Worm (Caenorhabditis elegans) whole organism, young adult: ENCODE measurements around the gene F47B8.4.

ENCODE experiments used
- B0336.3 ChIP-seq: fragments of 200-800 bp; sonication (Bioruptor generic); IDR thresholded peaks from 2 replicates; pipeline ENCODE4 v1.3.6; 2022; ENCODE audit warnings: missing genetic modification characterization, missing compliant biosample characterization
- D2030.7 ChIP-seq: fragments of 200-800 bp; sonication (Bioruptor generic); IDR thresholded peaks from 2 replicates; pipeline ENCODE4 v1.3.6; 2022; ENCODE audit warnings: missing genetic modification reagents, missing genetic modification characterization, missing compliant biosample characterization
- F52B5.7 ChIP-seq: sonication (generic microtip); optimal IDR thresholded peaks from 2 replicates; lab custom pipeline; 2016; ENCODE audit warnings: mild to moderate bottlenecking, missing genetic modification characterization, missing compliant biosample characterization
- F55B11.4 ChIP-seq: sonication (generic microtip); optimal IDR thresholded peaks from 2 replicates; lab custom pipeline; 2016; ENCODE audit warnings: missing compliant biosample characterization, missing genetic modification characterization, borderline replicate concordance; ENCODE audit not compliant: insufficient read depth
- F57A8.1 ChIP-seq: fragments of 200-800 bp; sonication (Bioruptor generic); optimal IDR thresholded peaks from 2 replicates; lab custom pipeline; 2018; ENCODE audit warnings: mild to moderate bottlenecking, missing genetic modification characterization, moderate library complexity, missing compliant biosample characterization
- K11D2.4 ChIP-seq: fragments of 200-800 bp; sonication (Bioruptor generic); IDR thresholded peaks from 2 replicates; pipeline ENCODE4 v1.3.6; 2022; ENCODE audit warnings: missing genetic modification reagents, missing genetic modification characterization, missing compliant biosample characterization
- K12H6.12 ChIP-seq: fragments of 200-800 bp; sonication (Bioruptor generic); optimal IDR thresholded peaks from 2 replicates; lab custom pipeline; 2018; ENCODE audit warnings: mild to moderate bottlenecking, missing genetic modification characterization, missing compliant biosample characterization
- Y53G8AR.9 ChIP-seq: fragments of 200-800 bp; sonication (Bioruptor generic); conservative IDR thresholded peaks from 2 replicates; pipeline ENCODE4 v1.3.6; 2022; ENCODE audit warnings: missing genetic modification reagents, missing genetic modification characterization, missing compliant biosample characterization
- Y67H2A.10 ChIP-seq: fragments of 200-800 bp; sonication (Bioruptor generic); conservative IDR thresholded peaks from 2 replicates; pipeline ENCODE4 v1.3.6; 2022; ENCODE audit warnings: missing genetic modification reagents, missing genetic modification characterization, missing compliant biosample characterization
- Y79H2A.3 ChIP-seq: fragments of 200-800 bp; sonication (Bioruptor generic); conservative IDR thresholded peaks from 2 replicates; pipeline ENCODE4 v1.3.6; 2022; ENCODE audit warnings: missing genetic modification reagents, missing genetic modification characterization, missing compliant biosample characterization
- akir-1 ChIP-seq: fragments of 200-800 bp; sonication (Bioruptor generic); optimal IDR thresholded peaks from 2 replicates; lab custom pipeline; 2018; ENCODE audit warnings: mild to moderate bottlenecking, missing genetic modification characterization, moderate library complexity, missing compliant biosample characterization
- aptf-3 ChIP-seq: fragments of 200-800 bp; sonication (Bioruptor generic); IDR thresholded peaks from 2 replicates; pipeline ENCODE4 v1.3.6; 2022; ENCODE audit warnings: missing genetic modification characterization, missing compliant biosample characterization
- atf-7 ChIP-seq: sonication (generic microtip); optimal IDR thresholded peaks from 2 replicates; lab custom pipeline; 2017; ENCODE audit warnings: mild to moderate bottlenecking, missing genetic modification characterization, missing compliant biosample characterization
- attf-5 ChIP-seq: fragments of 200-800 bp; sonication (Bioruptor generic); optimal IDR thresholded peaks from 2 replicates; lab custom pipeline; 2018; ENCODE audit warnings: mild to moderate bottlenecking, missing genetic modification characterization, missing compliant biosample characterization
- bed-1 ChIP-seq: fragments of 200-800 bp; sonication (Bioruptor generic); IDR thresholded peaks from 2 replicates; pipeline ENCODE4 v1.3.6; 2022; ENCODE audit warnings: missing genetic modification reagents, missing genetic modification characterization, missing compliant biosample characterization
- bed-2 ChIP-seq: fragments of 200-800 bp; sonication (Bioruptor generic); IDR thresholded peaks from 2 replicates; pipeline ENCODE4 v1.3.6; 2022; ENCODE audit warnings: missing genetic modification reagents, missing genetic modification characterization, missing compliant biosample characterization
- ccch-3 ChIP-seq: fragments of 200-800 bp; sonication (Bioruptor generic); optimal IDR thresholded peaks from 2 replicates; lab custom pipeline; 2018; ENCODE audit warnings: mild to moderate bottlenecking, missing genetic modification characterization, missing compliant biosample characterization
- cebp-2 ChIP-seq: fragments of 200-800 bp; sonication (Bioruptor generic); IDR thresholded peaks from 2 replicates; pipeline ENCODE4 v1.3.6; 2022; ENCODE audit warnings: missing genetic modification characterization, missing compliant biosample characterization
- ceh-58 ChIP-seq: fragments of 200-800 bp; sonication (Bioruptor generic); IDR thresholded peaks from 2 replicates; pipeline ENCODE4 v1.3.6; 2022; ENCODE audit warnings: missing genetic modification characterization, missing compliant biosample characterization
- dpl-1 ChIP-seq: fragments of 150-350 bp; optimal IDR thresholded peaks from 2 replicates; lab custom pipeline; 2014; ENCODE audit warnings: missing biosample characterization, missing genetic modification reagents, missing genetic modification characterization
- efl-1 ChIP-seq: fragments of 150-350 bp; optimal IDR thresholded peaks from 2 replicates; lab custom pipeline; 2014; ENCODE audit warnings: missing biosample characterization, missing genetic modification reagents, missing genetic modification characterization
- egl-44 ChIP-seq: fragments of 200-800 bp; sonication (Bioruptor generic); IDR thresholded peaks from 2 replicates; pipeline ENCODE4 v1.3.6; 2022; ENCODE audit warnings: missing genetic modification reagents, missing genetic modification characterization, missing compliant biosample characterization
- ekl-4 ChIP-seq: fragments of 200-800 bp; sonication (Bioruptor generic); IDR thresholded peaks from 2 replicates; pipeline ENCODE4 v1.3.6; 2022; ENCODE audit warnings: missing genetic modification reagents, missing genetic modification characterization, missing compliant biosample characterization
- ets-4 ChIP-seq: fragments of 200-800 bp; sonication (Bioruptor generic); optimal IDR thresholded peaks from 2 replicates; lab custom pipeline; 2018; ENCODE audit warnings: mild to moderate bottlenecking, missing genetic modification characterization, missing compliant biosample characterization
- gei-17 ChIP-seq: fragments of 200-800 bp; sonication (Bioruptor generic); optimal IDR thresholded peaks from 2 replicates; lab custom pipeline; 2018; ENCODE audit warnings: mild to moderate bottlenecking, missing genetic modification characterization, missing compliant biosample characterization
- him-1 ChIP-seq: sonication (generic microtip); optimal IDR thresholded peaks from 2 replicates; lab custom pipeline; 2016; ENCODE audit warnings: missing genotype, missing genetic modification reagents, missing genetic modification characterization, missing compliant biosample characterization
- hmg-1.2 ChIP-seq: fragments of 200-800 bp; sonication (Bioruptor generic); IDR thresholded peaks from 2 replicates; pipeline ENCODE4 v1.3.6; 2022; ENCODE audit warnings: missing genetic modification reagents, missing genetic modification characterization, missing compliant biosample characterization
- hmg-20 ChIP-seq: fragments of 200-800 bp; sonication (Bioruptor generic); IDR thresholded peaks from 2 replicates; pipeline ENCODE4 v1.3.6; 2022; ENCODE audit warnings: missing genetic modification reagents, missing genetic modification characterization, missing compliant biosample characterization
- hsf-1 ChIP-seq: fragments of 200-800 bp; sonication (Bioruptor generic); IDR thresholded peaks from 2 replicates; pipeline ENCODE4 v1.3.6; 2022; ENCODE audit warnings: missing genetic modification reagents, missing genetic modification characterization, missing compliant biosample characterization
- lag-1 ChIP-seq: fragments of 200-800 bp; sonication (Bioruptor generic); IDR thresholded peaks from 2 replicates; pipeline ENCODE4 v1.3.6; 2022; ENCODE audit warnings: missing genetic modification reagents, missing genetic modification characterization, missing compliant biosample characterization
- let-526 ChIP-seq: fragments of 200-800 bp; sonication (Bioruptor generic); IDR thresholded peaks from 2 replicates; pipeline ENCODE4 v1.3.6; 2022; ENCODE audit warnings: missing genetic modification reagents, missing genetic modification characterization, missing compliant biosample characterization
- let-607 ChIP-seq, 2 experiments: fragments of 200-800 bp in 1 of 2; sonication (Bioruptor generic) in 1 of 2; sonication (generic microtip) in 1 of 2; optimal IDR thresholded peaks; 2 replicates each; lab custom pipeline; 2016 to 2018; ENCODE audit warnings: mild to moderate bottlenecking in 2 of 2, missing compliant biosample characterization in 2 of 2, missing genetic modification characterization in 2 of 2, moderate library complexity in 2 of 2, missing genotype in 1 of 2
- lin-26 ChIP-seq: fragments of 200-800 bp; sonication (Bioruptor generic); IDR thresholded peaks from 2 replicates; pipeline ENCODE4 v1.3.6; 2022; ENCODE audit warnings: missing genetic modification reagents, missing genetic modification characterization, missing compliant biosample characterization
- lin-40 ChIP-seq: sonication (generic microtip); optimal IDR thresholded peaks from 2 replicates; lab custom pipeline; 2016; ENCODE audit warnings: missing genetic modification characterization, mild to moderate bottlenecking, missing compliant biosample characterization, missing genotype, missing genetic modification reagents
- lir-1 ChIP-seq: fragments of 200-800 bp; sonication (Bioruptor generic); conservative IDR thresholded peaks from 2 replicates; pipeline ENCODE4 v1.3.6; 2022; ENCODE audit warnings: missing genetic modification reagents, missing genetic modification characterization, missing compliant biosample characterization
- madf-8 ChIP-seq: fragments of 200-800 bp; sonication (Bioruptor generic); conservative IDR thresholded peaks from 2 replicates; pipeline ENCODE4 v1.3.6; 2022; ENCODE audit warnings: missing genetic modification reagents, missing genetic modification characterization, missing compliant biosample characterization
- mcd-1 ChIP-seq: fragments of 200-800 bp; sonication (Bioruptor generic); IDR thresholded peaks from 2 replicates; pipeline ENCODE4 v1.3.6; 2022; ENCODE audit warnings: missing genetic modification reagents, missing genetic modification characterization, missing compliant biosample characterization
- nhr-80 ChIP-seq: sonication (generic microtip); optimal IDR thresholded peaks from 2 replicates; lab custom pipeline; 2016; ENCODE audit warnings: missing genetic modification characterization, missing compliant biosample characterization
- pbrm-1 ChIP-seq: fragments of 200-800 bp; sonication (Bioruptor generic); IDR thresholded peaks from 2 replicates; pipeline ENCODE4 v1.3.6; 2022; ENCODE audit warnings: missing genetic modification reagents, missing genetic modification characterization, missing compliant biosample characterization
- sdz-38 ChIP-seq: sonication (generic microtip); optimal IDR thresholded peaks from 2 replicates; lab custom pipeline; 2016; ENCODE audit warnings: missing genotype, missing genetic modification characterization, missing compliant biosample characterization
- snpc-3.4 ChIP-seq: sonication (generic microtip); optimal IDR thresholded peaks from 2 replicates; lab custom pipeline; 2017; ENCODE audit warnings: missing genetic modification characterization, mild to moderate bottlenecking, missing compliant biosample characterization, antibody characterized with exemption, moderate library complexity, missing genotype, missing genetic modification reagents
- tbp1 ChIP-seq: fragments of 200-800 bp; sonication (Bioruptor generic); optimal IDR thresholded peaks from 2 replicates; lab custom pipeline; 2018; ENCODE audit warnings: mild to moderate bottlenecking, missing genetic modification characterization, missing compliant biosample characterization
- unc-62 ChIP-seq: fragments of 150-350 bp; optimal IDR thresholded peaks from 2 replicates; lab custom pipeline; 2014; ENCODE audit warnings: missing biosample characterization, missing genetic modification reagents, missing genetic modification characterization
- zim-3 ChIP-seq: sonication (generic microtip); optimal IDR thresholded peaks from 2 replicates; lab custom pipeline; 2017; ENCODE audit warnings: mild to moderate bottlenecking, missing genetic modification characterization, moderate library complexity, missing compliant biosample characterization
- ztf-18 ChIP-seq: sonication (generic microtip); optimal IDR thresholded peaks from 2 replicates; lab custom pipeline; 2016; ENCODE audit warnings: missing genotype, mild to moderate bottlenecking, missing genetic modification characterization, missing compliant biosample characterization
- ztf-22 ChIP-seq: fragments of 200-800 bp; sonication (Bioruptor generic); optimal IDR thresholded peaks from 2 replicates; lab custom pipeline; 2018; ENCODE audit warnings: mild to moderate bottlenecking, missing genetic modification characterization, moderate library complexity, missing compliant biosample characterization
- ztf-26 ChIP-seq: sonication (generic microtip); optimal IDR thresholded peaks from 2 replicates; lab custom pipeline; 2017; ENCODE audit warnings: missing genetic modification characterization, missing compliant biosample characterization
- ztf-3 ChIP-seq: fragments of 200-800 bp; sonication (Bioruptor generic); optimal IDR thresholded peaks from 2 replicates; lab custom pipeline; 2018; ENCODE audit warnings: mild to moderate bottlenecking, missing genetic modification characterization, missing compliant biosample characterization
- ztf-6 ChIP-seq: fragments of 200-800 bp; sonication (Bioruptor generic); IDR thresholded peaks from 2 replicates; pipeline ENCODE4 v1.3.6; 2022; ENCODE audit warnings: missing genetic modification reagents, missing genetic modification characterization, missing compliant biosample characterization

The F47B8.4 gene

ce11 chrV:14350949-14351348 lies 26.5 kb upstream of the F47B8.4 start (continued):
- peak; percentile 95 for TF ChIP-seq attf-5 (GFP tag; lab: Kevin White, UChicago)
- TF ChIP-seq bed-1 (GFP tag; lab: Robert Waterston, UW), result no peak
- TF ChIP-seq K12H6.12, result peak; percentile 67
- no peak for TF ChIP-seq sdz-38 (tag; lab: Kevin White, UChicago)
- no peak for TF ChIP-seq zim-3
- TF ChIP-seq ets-4 (GFP tag; lab: Kevin White, UChicago), result peak; percentile 84
- TF ChIP-seq ceh-58 (GFP tag; lab: Robert Waterston, UW), result no peak
- TF ChIP-seq hmg-1.2 (GFP tag; lab: Robert Waterston, UW), result peak; percentile 60; the same call in 1 of the 2 replicates
- TF ChIP-seq egl-44, result peak; percentile 65
- TF ChIP-seq Y67H2A.10 (GFP tag; lab: Robert Waterston, UW), result peak; percentile 85
- TF ChIP-seq F52B5.7 (tag; lab: Kevin White, UChicago), result peak; percentile 46
- peak; percentile 93 for TF ChIP-seq mcd-1
- TF ChIP-seq F57A8.1 (GFP tag; lab: Kevin White, UChicago), result no peak
- TF ChIP-seq Y79H2A.3 (GFP tag; lab: Robert Waterston, UW), result no peak
- peak; percentile 58 for TF ChIP-seq tbp1 (GFP tag; lab: Kevin White, UChicago)
- no peak; the same call in 1 of the 2 replicates for TF ChIP-seq ztf-6 (GFP tag; lab: Robert Waterston, UW)
- peak; percentile 86 for TF ChIP-seq ztf-18 (tag; lab: Kevin White, UChicago)
- 0 out of 2 replicates have a peak, but pooled peaks have one; percentile 38 for TF ChIP-seq let-526 (GFP tag; lab: Robert Waterston, UW)
- TF ChIP-seq lir-1, result 0 out of 2 replicates have a peak, but pooled peaks have one; percentile 47
- TF ChIP-seq nhr-80 (tag; lab: Kevin White, UChicago), result peak; percentile 99
- no peak for TF ChIP-seq snpc-3.4
- TF ChIP-seq cebp-2, result no peak
- TF ChIP-seq aptf-3 (GFP tag; lab: Robert Waterston, UW), result no peak
- peak; percentile 1 for TF ChIP-seq dpl-1 (GFP tag; lab: Kevin White, UChicago)
- TF ChIP-seq hsf-1 (GFP tag; lab: Robert Waterston, UW), result no peak
- peak; percentile 68; the same call in 1 of the 2 replicates for TF ChIP-seq pbrm-1 (GFP tag; lab: Robert Waterston, UW)
- no peak for TF ChIP-seq lag-1 (GFP tag; lab: Robert Waterston, UW)
- no peak for TF ChIP-seq ccch-3 (GFP tag; lab: Kevin White, UChicago)
- peak; percentile 85 for TF ChIP-seq ekl-4
- no peak for TF ChIP-seq unc-62 (GFP tag; lab: Kevin White, UChicago)
- TF ChIP-seq let-607 (tag; optimal IDR thresholded peaks at IDR 0.05; lab: Kevin White, UChicago), result peak; percentile 75 to 87
- TF ChIP-seq Y53G8AR.9 (GFP tag; lab: Robert Waterston, UW), result peak; percentile 55
- no peak for TF ChIP-seq him-1 (tag; lab: Kevin White, UChicago)
- peak; percentile 44 for TF ChIP-seq efl-1 (GFP tag; lab: Kevin White, UChicago)
- peak; percentile 52; the same call in 1 of the 2 replicates for TF ChIP-seq hmg-20 (GFP tag; lab: Robert Waterston, UW)
- peak; percentile 36 for TF ChIP-seq ztf-22 (GFP tag; lab: Kevin White, UChicago)
- no peak for TF ChIP-seq F55B11.4 (tag; lab: Kevin White, UChicago)
- TF ChIP-seq madf-8, result no peak
- TF ChIP-seq atf-7 (tag; lab: Kevin White, UChicago), result peak; percentile 76
- TF ChIP-seq bed-2 (GFP tag; lab: Robert Waterston, UW), result 0 out of 2 replicates have a peak, but pooled peaks have one; percentile 17
- peak; percentile 74 for TF ChIP-seq lin-26 (GFP tag; lab: Robert Waterston, UW)
- peak; percentile 71 for TF ChIP-seq B0336.3
- TF ChIP-seq akir-1 (GFP tag; lab: Kevin White, UChicago), result peak; percentile 18
- peak; percentile 46; the same call in 1 of the 2 replicates for TF ChIP-seq K11D2.4 (GFP tag; lab: Robert Waterston, UW)
- TF ChIP-seq lin-40 (tag; lab: Kevin White, UChicago), result peak; percentile 77
- peak; percentile 54 for TF ChIP-seq ztf-26 (tag; lab: Kevin White, UChicago)
- no peak for TF ChIP-seq D2030.7
- TF ChIP-seq gei-17 (GFP tag; lab: Kevin White, UChicago), result no peak
- no peak for TF ChIP-seq ztf-3 (GFP tag; lab: Kevin White, UChicago)
